Worm (Caenorhabditis elegans) whole organism, L3 larva: ENCODE results near the gene T18D3.5.

Source experiments
- ZK546.5 ChIP-seq: sonication (generic microtip); optimal IDR thresholded peaks from 2 replicates; lab custom pipeline; 2017; ENCODE audit warnings: missing biosample characterization, missing genetic modification characterization
- ama-1 ChIP-seq: fragments of 150-350 bp; optimal IDR thresholded peaks from 2 replicates; lab custom pipeline; 2018
- ceh-28 ChIP-seq: fragments of 150-350 bp; optimal IDR thresholded peaks from 2 replicates; lab custom pipeline; 2014; ENCODE audit warnings: missing biosample characterization, missing genetic modification reagents, missing genetic modification characterization
- ceh-82 ChIP-seq: fragments of 150-350 bp; optimal IDR thresholded peaks from 2 replicates; lab custom pipeline; 2014; ENCODE audit warnings: missing biosample characterization, missing genetic modification characterization
- ceh-9 ChIP-seq: sonication (generic microtip); optimal IDR thresholded peaks from 2 replicates; lab custom pipeline; 2018; ENCODE audit warnings: missing biosample characterization, missing genetic modification characterization
- egl-27 ChIP-seq: sonication (generic microtip); optimal IDR thresholded peaks from 4 replicates; lab custom pipeline; 2017; ENCODE audit warnings: missing biosample characterization, missing genetic modification reagents, missing genetic modification characterization
- egl-5 ChIP-seq: fragments of 150-350 bp; optimal IDR thresholded peaks from 2 replicates; lab custom pipeline; 2017; ENCODE audit warnings: missing biosample characterization, missing genetic modification reagents, missing genetic modification characterization, inconsistent platforms
- elt-1 ChIP-seq: fragments of 150-350 bp; optimal IDR thresholded peaks from 2 replicates; lab custom pipeline; 2014; ENCODE audit warnings: missing biosample characterization, missing genetic modification characterization
- elt-2 ChIP-seq: sonication (generic microtip); optimal IDR thresholded peaks from 2 replicates; lab custom pipeline; 2016; ENCODE audit warnings: missing genetic modification reagents, mild to moderate bottlenecking, missing genetic modification characterization, missing compliant biosample characterization
- elt-3 ChIP-seq, 3 experiments: fragments of 150-350 bp in 1 of 3; sonication (generic microtip) in 2 of 3; optimal IDR thresholded peaks; 2 replicates in 2 of 3; 4 replicates in 1 of 3; lab custom pipeline; 2014 to 2017; ENCODE audit warnings: missing biosample characterization in 3 of 3, missing genetic modification characterization in 3 of 3
- fkh-10 ChIP-seq: sonication (generic microtip); optimal IDR thresholded peaks from 2 replicates; lab custom pipeline; 2017; ENCODE audit warnings: missing biosample characterization, missing genetic modification reagents, missing genetic modification characterization
- fkh-2 ChIP-seq: fragments of 150-350 bp; optimal IDR thresholded peaks from 2 replicates; lab custom pipeline; 2014; ENCODE audit warnings: missing biosample characterization, missing genetic modification reagents, missing genetic modification characterization
- fos-1 ChIP-seq: fragments of 150-350 bp; optimal IDR thresholded peaks from 2 replicates; lab custom pipeline; 2014; ENCODE audit warnings: missing biosample characterization, missing genetic modification characterization
- hmg-11 ChIP-seq: sonication (generic microtip); optimal IDR thresholded peaks from 2 replicates; lab custom pipeline; 2016; ENCODE audit warnings: missing genetic modification characterization, missing compliant biosample characterization
- jun-1 ChIP-seq: fragments of 150-350 bp; optimal IDR thresholded peaks from 2 replicates; lab custom pipeline; 2014; ENCODE audit warnings: missing biosample characterization, missing genetic modification reagents, missing genetic modification characterization
- lin-39 ChIP-seq: fragments of 150-350 bp; optimal IDR thresholded peaks from 2 replicates; lab custom pipeline; 2018; ENCODE audit warnings: missing biosample characterization, missing genetic modification reagents, missing genetic modification characterization
- lsy-12 ChIP-seq: sonication (generic microtip); optimal IDR thresholded peaks from 2 replicates; lab custom pipeline; 2016; ENCODE audit warnings: mild to moderate bottlenecking, missing genetic modification characterization, missing compliant biosample characterization
- mdl-1 ChIP-seq: fragments of 150-350 bp; optimal IDR thresholded peaks from 2 replicates; lab custom pipeline; 2014; ENCODE audit warnings: missing biosample characterization, missing genetic modification characterization
- nfya-1 ChIP-seq: sonication (generic microtip); optimal IDR thresholded peaks from 2 replicates; lab custom pipeline; 2017; ENCODE audit warnings: missing genetic modification characterization, mild to moderate bottlenecking, missing compliant biosample characterization, antibody characterized with exemption, moderate library complexity; ENCODE audit not compliant: insufficient read depth
- nhr-11 ChIP-seq: fragments of 150-350 bp; optimal IDR thresholded peaks from 2 replicates; lab custom pipeline; 2014; ENCODE audit warnings: missing biosample characterization, missing genetic modification characterization
- nhr-12 ChIP-seq: fragments of 150-350 bp; optimal IDR thresholded peaks from 2 replicates; lab custom pipeline; 2014; ENCODE audit warnings: missing biosample characterization, missing genetic modification characterization
- nhr-23 ChIP-seq: fragments of 150-350 bp; optimal IDR thresholded peaks from 2 replicates; lab custom pipeline; 2014; ENCODE audit warnings: missing biosample characterization, missing genetic modification reagents, missing genetic modification characterization
- nhr-237 ChIP-seq: fragments of 150-350 bp; optimal IDR thresholded peaks from 2 replicates; lab custom pipeline; 2014; ENCODE audit warnings: missing biosample characterization, missing genetic modification characterization
- nhr-25 ChIP-seq: sonication (generic microtip); optimal IDR thresholded peaks from 2 replicates; lab custom pipeline; 2017; ENCODE audit warnings: missing biosample characterization, missing genetic modification characterization
- nhr-43 ChIP-seq: sonication (generic microtip); optimal IDR thresholded peaks from 2 replicates; lab custom pipeline; 2016; ENCODE audit warnings: mild to moderate bottlenecking, missing genetic modification characterization, missing compliant biosample characterization; ENCODE audit not compliant: poor library complexity, severe bottlenecking
- nhr-67 ChIP-seq: fragments of 150-350 bp; optimal IDR thresholded peaks from 2 replicates; lab custom pipeline; 2014; ENCODE audit warnings: missing biosample characterization, missing genetic modification characterization
- nhr-76 ChIP-seq: fragments of 150-350 bp; sonication (generic microtip); optimal IDR thresholded peaks from 5 replicates; lab custom pipeline; 2014; ENCODE audit warnings: missing biosample characterization, missing genetic modification characterization
- nhr-77 ChIP-seq: fragments of 150-350 bp; optimal IDR thresholded peaks from 2 replicates; lab custom pipeline; 2014; ENCODE audit warnings: missing biosample characterization, missing genetic modification characterization
- pha-4 ChIP-seq: fragments of 150-350 bp; optimal IDR thresholded peaks from 2 replicates; lab custom pipeline; 2014; ENCODE audit warnings: missing biosample characterization, missing genetic modification reagents, missing genetic modification characterization
- pqm-1 ChIP-seq: fragments of 150-350 bp; optimal IDR thresholded peaks from 2 replicates; lab custom pipeline; 2017; ENCODE audit warnings: missing biosample characterization, missing genetic modification characterization, inconsistent platforms
- skn-1 ChIP-seq: fragments of 150-350 bp; optimal IDR thresholded peaks from 2 replicates; lab custom pipeline; 2014; ENCODE audit warnings: missing biosample characterization, missing genetic modification characterization
- snpc-4 ChIP-seq: fragments of 150-350 bp; optimal IDR thresholded peaks from 2 replicates; lab custom pipeline; 2014; ENCODE audit warnings: missing biosample characterization, missing genetic modification characterization
- tbx-2 ChIP-seq: sonication (generic microtip); optimal IDR thresholded peaks from 2 replicates; lab custom pipeline; 2016; ENCODE audit warnings: mild to moderate bottlenecking, missing genetic modification characterization, missing compliant biosample characterization
- unc-62 ChIP-seq: fragments of 150-350 bp; sonication (generic microtip); optimal IDR thresholded peaks from 4 replicates; lab custom pipeline; 2014; ENCODE audit warnings: missing biosample characterization, missing genetic modification reagents, missing genetic modification characterization
- zag-1 ChIP-seq: fragments of 150-350 bp; optimal IDR thresholded peaks from 2 replicates; lab custom pipeline; 2014; ENCODE audit warnings: missing biosample characterization, missing genetic modification characterization
- ztf-11 ChIP-seq: fragments of 150-350 bp; optimal IDR thresholded peaks from 2 replicates; lab custom pipeline; 2014; ENCODE audit warnings: missing biosample characterization, missing genetic modification characterization
- ztf-4 ChIP-seq: fragments of 150-350 bp; optimal IDR thresholded peaks from 2 replicates; lab custom pipeline; 2014; ENCODE audit warnings: missing biosample characterization, missing genetic modification characterization

T18D3.5 gene

ce11 chrX:12500777-12501176 lies 37.2 kb downstream of the T18D3.5 start (continued):
- no peak for TF ChIP-seq lin-39 (tag; lab: Kevin White, UChicago)
- peak; percentile 94 for TF ChIP-seq elt-1 (tag; lab: Kevin White, UChicago)
- no peak for TF ChIP-seq nhr-67 (tag; lab: Kevin White, UChicago)
- TF ChIP-seq fkh-10 (GFP tag; lab: Kevin White, UChicago), result no peak
- no peak for TF ChIP-seq nhr-77
- TF ChIP-seq elt-3 (tag; optimal IDR thresholded peaks at IDR 0.05; lab: Kevin White, UChicago), result peak in 2 of 3 experiments; percentile 4 to 84
- TF ChIP-seq ama-1 (lab: Kevin White, UChicago), result no peak
- peak; percentile 94 for TF ChIP-seq nhr-23 (tag; lab: Kevin White, UChicago)
- TF ChIP-seq, all 47 proteins: peak for 17

- TF ChIP-seq tbx-2 (tag; lab: Kevin White, UChicago) (no peak), pqm-1 (no peak), nhr-67 (tag; lab: Kevin White, UChicago) (no peak), egl-27 (tag; lab: Kevin White, UChicago) (no peak), elt-2 (tag; lab: Kevin White, UChicago) (no peak), lsy-12 (peak; percentile 19)
Measured at ce11 chrX:12503288-12503803, 39.7 kb downstream of the T18D3.5 start, which contains the start of gene sdz-19. Gene sdz-19, minus strand, starts transcription at chrX:12503338.

- TF ChIP-seq nhr-76 (tag; lab: Kevin White, UChicago) (no peak), elt-2 (tag; lab: Kevin White, UChicago) (peak; percentile 99), ztf-4 (no peak), lin-39 (tag; lab: Kevin White, UChicago) (peak; percentile 21), jun-1 (peak; percentile 48), nhr-77 (no peak), ceh-9 (tag; lab: Kevin White, UChicago) (no peak), tbx-2 (tag; lab: Kevin White, UChicago) (no peak), nfya-1 (tag; lab: Kevin White, UChicago) (peak; percentile 37), egl-5 (tag; lab: Kevin White, UChicago) (peak; percentile 88), skn-1 (tag; lab: Kevin White, UChicago) (peak; percentile 26), snpc-4 (tag; lab: Kevin White, UChicago) (peak; percentile 18), nhr-237 (tag; lab: Kevin White, UChicago) (no peak), pqm-1 (peak; percentile 92), nhr-23 (tag; lab: Kevin White, UChicago) (peak; percentile 72), nhr-12 (no peak), nhr-11 (tag; lab: Kevin White, UChicago) (no peak), elt-3 (tag; optimal IDR thresholded peaks at IDR 0.05; lab: Kevin White, UChicago) (peak in 1 of 3 experiments; percentile 44), elt-1 (tag; lab: Kevin White, UChicago) (peak; percentile 61), ama-1 (lab: Kevin White, UChicago) (peak; percentile 15), fos-1 (tag; lab: Kevin White, UChicago) (no peak), ceh-28 (no peak), fkh-2 (tag; lab: Kevin White, UChicago) (no peak), nhr-67 (tag; lab: Kevin White, UChicago) (no peak), pha-4 (peak; percentile 76), nhr-25 (peak; percentile 50), nhr-43 (peak; percentile 55)
Measured at ce11 chrX:12509334-12509944, 45.8 kb downstream of the T18D3.5 start.

ce11 chrX:12510148-12510785 lies 46.7 kb downstream of the T18D3.5 start:
- no peak for TF ChIP-seq nhr-76 (tag; lab: Kevin White, UChicago)
- TF ChIP-seq nhr-77, result no peak
- TF ChIP-seq ztf-4, result peak; percentile 13
- no peak for TF ChIP-seq fkh-2 (tag; lab: Kevin White, UChicago)
- peak; percentile 48 for TF ChIP-seq egl-5 (tag; lab: Kevin White, UChicago)
- TF ChIP-seq fkh-10 (GFP tag; lab: Kevin White, UChicago), result peak; percentile 42
- peak; percentile 54 for TF ChIP-seq nhr-25
- TF ChIP-seq nhr-11 (tag; lab: Kevin White, UChicago), result peak; percentile 41
- no peak for TF ChIP-seq elt-3 (tag; optimal IDR thresholded peaks at IDR 0.05; lab: Kevin White, UChicago)
- no peak for TF ChIP-seq ceh-9 (tag; lab: Kevin White, UChicago)
- TF ChIP-seq unc-62 (GFP tag; lab: Kevin White, UChicago), result peak; percentile 23
- TF ChIP-seq jun-1, result no peak
- TF ChIP-seq tbx-2 (tag; lab: Kevin White, UChicago), result peak; percentile 45
- peak; percentile 24 for TF ChIP-seq lsy-12
- peak; percentile 66 for TF ChIP-seq nfya-1 (tag; lab: Kevin White, UChicago)
- TF ChIP-seq lin-39 (tag; lab: Kevin White, UChicago), result peak; percentile 82
- TF ChIP-seq mdl-1 (tag; lab: Kevin White, UChicago), result no peak
- peak; percentile 7 for TF ChIP-seq ceh-82 (tag; lab: Kevin White, UChicago)
- peak; percentile 69 for TF ChIP-seq hmg-11 (tag; lab: Kevin White, UChicago)
- TF ChIP-seq ZK546.5, result no peak
- TF ChIP-seq snpc-4 (tag; lab: Kevin White, UChicago), result peak; percentile 8
- TF ChIP-seq nhr-43, result peak; percentile 50
- peak; percentile 59 for TF ChIP-seq nhr-23 (tag; lab: Kevin White, UChicago)
- no peak for TF ChIP-seq nhr-237 (tag; lab: Kevin White, UChicago)
- TF ChIP-seq ztf-11 (tag; lab: Kevin White, UChicago), result no peak
- no peak for TF ChIP-seq zag-1 (tag; lab: Kevin White, UChicago)
- TF ChIP-seq, all 47 proteins: peak for 15
